Worm (Caenorhabditis elegans) whole organism, young adult: Measurements from ENCODE around the gene Y62H9A.16.

Source experiments
- F22D6.2 ChIP-seq: sonication (generic microtip); optimal IDR thresholded peaks from 2 replicates; lab custom pipeline; 2016; ENCODE audit warnings: mild to moderate bottlenecking, missing genetic modification characterization, missing compliant biosample characterization
- F39B2.1 ChIP-seq: fragments of 200-800 bp; sonication (Bioruptor generic); IDR thresholded peaks from 2 replicates; pipeline ENCODE4 v1.3.6; 2022; ENCODE audit warnings: missing genetic modification reagents, missing genetic modification characterization, missing compliant biosample characterization
- F52B5.7 ChIP-seq: sonication (generic microtip); optimal IDR thresholded peaks from 2 replicates; lab custom pipeline; 2016; ENCODE audit warnings: mild to moderate bottlenecking, missing genetic modification characterization, missing compliant biosample characterization
- F55B11.4 ChIP-seq: sonication (generic microtip); optimal IDR thresholded peaks from 2 replicates; lab custom pipeline; 2016; ENCODE audit warnings: missing compliant biosample characterization, missing genetic modification characterization, borderline replicate concordance; ENCODE audit not compliant: insufficient read depth
- F57C9.4 ChIP-seq: sonication (generic microtip); optimal IDR thresholded peaks from 2 replicates; lab custom pipeline; 2017; ENCODE audit warnings: mild to moderate bottlenecking, missing genetic modification characterization, missing compliant biosample characterization
- K11D2.4 ChIP-seq: fragments of 200-800 bp; sonication (Bioruptor generic); IDR thresholded peaks from 2 replicates; pipeline ENCODE4 v1.3.6; 2022; ENCODE audit warnings: missing genetic modification reagents, missing genetic modification characterization, missing compliant biosample characterization
- T07F8.4 ChIP-seq: sonication (generic microtip); optimal IDR thresholded peaks from 2 replicates; lab custom pipeline; 2016; ENCODE audit warnings: mild to moderate bottlenecking, missing genetic modification characterization, moderate library complexity, missing compliant biosample characterization
- Y53F4B.3 ChIP-seq: fragments of 200-800 bp; sonication (Bioruptor generic); IDR thresholded peaks from 2 replicates; pipeline ENCODE4 v1.3.6; 2022; ENCODE audit warnings: missing genetic modification reagents, missing genetic modification characterization, missing compliant biosample characterization
- Y67H2A.10 ChIP-seq: fragments of 200-800 bp; sonication (Bioruptor generic); conservative IDR thresholded peaks from 2 replicates; pipeline ENCODE4 v1.3.6; 2022; ENCODE audit warnings: missing genetic modification reagents, missing genetic modification characterization, missing compliant biosample characterization
- Y79H2A.3 ChIP-seq: fragments of 200-800 bp; sonication (Bioruptor generic); conservative IDR thresholded peaks from 2 replicates; pipeline ENCODE4 v1.3.6; 2022; ENCODE audit warnings: missing genetic modification reagents, missing genetic modification characterization, missing compliant biosample characterization
- Y95B8A.8 ChIP-seq: fragments of 200-800 bp; sonication (Bioruptor generic); IDR thresholded peaks from 2 replicates; pipeline ENCODE4 v1.3.6; 2022; ENCODE audit warnings: missing genetic modification reagents, missing genetic modification characterization, missing compliant biosample characterization
- attf-6 ChIP-seq: fragments of 200-800 bp; sonication (Bioruptor generic); IDR thresholded peaks from 2 replicates; pipeline ENCODE4 v1.3.6; 2022; ENCODE audit warnings: missing genetic modification reagents, missing genetic modification characterization, missing compliant biosample characterization
- bed-1 ChIP-seq: fragments of 200-800 bp; sonication (Bioruptor generic); IDR thresholded peaks from 2 replicates; pipeline ENCODE4 v1.3.6; 2022; ENCODE audit warnings: missing genetic modification reagents, missing genetic modification characterization, missing compliant biosample characterization
- bed-2 ChIP-seq: fragments of 200-800 bp; sonication (Bioruptor generic); IDR thresholded peaks from 2 replicates; pipeline ENCODE4 v1.3.6; 2022; ENCODE audit warnings: missing genetic modification reagents, missing genetic modification characterization, missing compliant biosample characterization
- ccch-3 ChIP-seq: fragments of 200-800 bp; sonication (Bioruptor generic); optimal IDR thresholded peaks from 2 replicates; lab custom pipeline; 2018; ENCODE audit warnings: mild to moderate bottlenecking, missing genetic modification characterization, missing compliant biosample characterization
- ceh-100 ChIP-seq: fragments of 200-800 bp; sonication (Bioruptor generic); IDR thresholded peaks from 2 replicates; pipeline ENCODE4 v1.3.6; 2022; ENCODE audit warnings: missing genetic modification reagents, missing genetic modification characterization, missing compliant biosample characterization
- ceh-27 ChIP-seq: fragments of 200-800 bp; sonication (Bioruptor generic); optimal IDR thresholded peaks from 2 replicates; lab custom pipeline; 2018; ENCODE audit warnings: mild to moderate bottlenecking, missing genetic modification characterization, moderate library complexity, missing compliant biosample characterization
- ceh-91 ChIP-seq: fragments of 200-800 bp; sonication (Bioruptor generic); IDR thresholded peaks from 2 replicates; pipeline ENCODE4 v1.3.6; 2022; ENCODE audit warnings: missing genetic modification reagents, missing genetic modification characterization, missing compliant biosample characterization
- die-1 ChIP-seq: sonication (generic microtip); optimal IDR thresholded peaks from 2 replicates; lab custom pipeline; 2016; ENCODE audit warnings: missing genotype, mild to moderate bottlenecking, missing genetic modification characterization, missing compliant biosample characterization
- dox-1 ChIP-seq: fragments of 200-800 bp; sonication (Bioruptor generic); IDR thresholded peaks from 2 replicates; pipeline ENCODE4 v1.3.6; 2022; ENCODE audit warnings: missing genetic modification reagents, missing genetic modification characterization, missing compliant biosample characterization
- efl-1 ChIP-seq: fragments of 150-350 bp; optimal IDR thresholded peaks from 2 replicates; lab custom pipeline; 2014; ENCODE audit warnings: missing biosample characterization, missing genetic modification reagents, missing genetic modification characterization
- egl-18 ChIP-seq: fragments of 200-800 bp; sonication (Bioruptor generic); IDR thresholded peaks from 2 replicates; pipeline ENCODE4 v1.3.6; 2022; ENCODE audit warnings: missing genetic modification reagents, missing genetic modification characterization, missing compliant biosample characterization
- ets-4 ChIP-seq: fragments of 200-800 bp; sonication (Bioruptor generic); optimal IDR thresholded peaks from 2 replicates; lab custom pipeline; 2018; ENCODE audit warnings: mild to moderate bottlenecking, missing genetic modification characterization, missing compliant biosample characterization
- fkh-3 ChIP-seq: sonication (generic microtip); optimal IDR thresholded peaks from 2 replicates; lab custom pipeline; 2016; ENCODE audit warnings: mild to moderate bottlenecking, missing genetic modification characterization, missing compliant biosample characterization
- hlh-12 ChIP-seq: sonication (generic microtip); optimal IDR thresholded peaks from 2 replicates; lab custom pipeline; 2016; ENCODE audit warnings: missing genetic modification characterization, missing compliant biosample characterization
- let-526 ChIP-seq: fragments of 200-800 bp; sonication (Bioruptor generic); IDR thresholded peaks from 2 replicates; pipeline ENCODE4 v1.3.6; 2022; ENCODE audit warnings: missing genetic modification reagents, missing genetic modification characterization, missing compliant biosample characterization
- let-607 ChIP-seq, 2 experiments: fragments of 200-800 bp in 1 of 2; sonication (Bioruptor generic) in 1 of 2; sonication (generic microtip) in 1 of 2; optimal IDR thresholded peaks; 2 replicates each; lab custom pipeline; 2016 to 2018; ENCODE audit warnings: mild to moderate bottlenecking in 2 of 2, missing compliant biosample characterization in 2 of 2, missing genetic modification characterization in 2 of 2, moderate library complexity in 2 of 2, missing genotype in 1 of 2
- lin-35 ChIP-seq, 3 experiments: fragments of 150-350 bp in 2 of 3; sonication (generic microtip) in 1 of 3; optimal IDR thresholded peaks; 2 replicates each; lab custom pipeline; 2014 to 2018; ENCODE audit warnings: missing biosample characterization in 3 of 3, missing genetic modification characterization in 3 of 3, missing genetic modification reagents in 3 of 3
- lin-54 ChIP-seq: fragments of 200-800 bp; sonication (Bioruptor generic); optimal IDR thresholded peaks from 2 replicates; lab custom pipeline; 2018; ENCODE audit warnings: mild to moderate bottlenecking, missing genetic modification characterization, missing compliant biosample characterization
- lsy-27 ChIP-seq: sonication (generic microtip); optimal IDR thresholded peaks from 2 replicates; lab custom pipeline; 2017; ENCODE audit warnings: missing genetic modification characterization, mild to moderate bottlenecking, missing compliant biosample characterization, antibody characterized with exemption, missing genotype, borderline replicate concordance; ENCODE audit not compliant: insufficient read depth
- madf-3 ChIP-seq: fragments of 200-800 bp; sonication (Bioruptor generic); IDR thresholded peaks from 2 replicates; pipeline ENCODE4 v1.3.6; 2022; ENCODE audit warnings: missing genetic modification reagents, missing genetic modification characterization, missing compliant biosample characterization
- mel-28 ChIP-seq: sonication (generic microtip); optimal IDR thresholded peaks from 2 replicates; lab custom pipeline; 2016; ENCODE audit warnings: borderline replicate concordance, mild to moderate bottlenecking, missing genetic modification characterization, missing compliant biosample characterization
- mes-4 ChIP-seq: sonication (generic microtip); optimal IDR thresholded peaks from 2 replicates; lab custom pipeline; 2016; ENCODE audit warnings: missing genotype, missing genetic modification characterization, missing compliant biosample characterization
- nfya-2 ChIP-seq: fragments of 200-800 bp; sonication (Bioruptor generic); IDR thresholded peaks from 2 replicates; pipeline ENCODE4 v1.3.6; 2022; ENCODE audit warnings: missing genetic modification reagents, missing genetic modification characterization, missing compliant biosample characterization
- pha-4 ChIP-seq: fragments of 150-350 bp; sonication (generic microtip); optimal IDR thresholded peaks from 2 replicates; lab custom pipeline; 2014; ENCODE audit warnings: missing biosample characterization, missing genetic modification reagents, missing genetic modification characterization
- rec-8 ChIP-seq, 2 experiments: sonication (generic microtip); optimal IDR thresholded peaks; 2 replicates each; lab custom pipeline; 2016; ENCODE audit warnings: mild to moderate bottlenecking in 2 of 2, missing genetic modification characterization in 2 of 2, missing genetic modification reagents in 2 of 2, missing genotype in 2 of 2, missing biosample characterization in 1 of 2, missing compliant biosample characterization in 1 of 2, moderate library complexity in 1 of 2
- repo-1 ChIP-seq: sonication (generic microtip); optimal IDR thresholded peaks from 2 replicates; lab custom pipeline; 2017; ENCODE audit warnings: mild to moderate bottlenecking, missing genetic modification characterization, missing compliant biosample characterization
- rpc-1 ChIP-seq, 2 experiments: fragments of 150-350 bp in 1 of 2; sonication (generic microtip) in 1 of 2; optimal IDR thresholded peaks; 2 replicates each; lab custom pipeline; 2014 to 2018; ENCODE audit warnings: missing biosample characterization in 1 of 2, missing genetic modification characterization in 1 of 2, missing genetic modification reagents in 1 of 2, missing genotype in 1 of 2
- sea-2 ChIP-seq: fragments of 200-800 bp; sonication (Bioruptor generic); IDR thresholded peaks from 2 replicates; pipeline ENCODE4 v1.3.6; 2022; ENCODE audit warnings: missing genetic modification characterization, missing compliant biosample characterization
- snpc-3.4 ChIP-seq: sonication (generic microtip); optimal IDR thresholded peaks from 2 replicates; lab custom pipeline; 2017; ENCODE audit warnings: missing genetic modification characterization, mild to moderate bottlenecking, missing compliant biosample characterization, antibody characterized with exemption, moderate library complexity, missing genotype, missing genetic modification reagents
- tbp1 ChIP-seq: fragments of 200-800 bp; sonication (Bioruptor generic); optimal IDR thresholded peaks from 2 replicates; lab custom pipeline; 2018; ENCODE audit warnings: mild to moderate bottlenecking, missing genetic modification characterization, missing compliant biosample characterization
- tlf-1 ChIP-seq: fragments of 200-800 bp; sonication (Bioruptor generic); optimal IDR thresholded peaks from 2 replicates; lab custom pipeline; 2018; ENCODE audit warnings: mild to moderate bottlenecking, missing genetic modification characterization, missing compliant biosample characterization
- zfh-2 ChIP-seq: fragments of 200-800 bp; sonication (Bioruptor generic); conservative IDR thresholded peaks from 2 replicates; pipeline ENCODE4 v1.3.6; 2022; ENCODE audit warnings: missing genetic modification reagents, missing genetic modification characterization, missing compliant biosample characterization
- ztf-28 ChIP-seq: fragments of 200-800 bp; sonication (Bioruptor generic); IDR thresholded peaks from 2 replicates; pipeline ENCODE4 v1.3.6; 2022; ENCODE audit warnings: missing genetic modification reagents, missing genetic modification characterization, missing compliant biosample characterization

The Y62H9A.16 gene

ce11 chrX:11934933-11935332 is 16.8 kb downstream of the Y62H9A.16 start (continued):
- TF ChIP-seq hlh-12 (tag; lab: Kevin White, UChicago) (no peak), sea-2 (GFP tag; lab: Robert Waterston, UW) (0 out of 2 replicates have a peak, but pooled peaks have one; percentile 12), lin-35 (GFP tag; optimal IDR thresholded peaks at IDR 0.05; lab: Kevin White, UChicago) (no peak), efl-1 (GFP tag; lab: Kevin White, UChicago) (no peak), tlf-1 (GFP tag; lab: Kevin White, UChicago) (no peak), repo-1 (tag; lab: Kevin White, UChicago) (peak; percentile 5), lin-54 (GFP tag; lab: Kevin White, UChicago) (peak; percentile 50)

ce11 chrX:11937343-11937935 is 19.3 kb downstream of the Y62H9A.16 start:
- no peak for TF ChIP-seq Y79H2A.3 (GFP tag; lab: Robert Waterston, UW)
- TF ChIP-seq K11D2.4: peak; percentile 98
- peak; percentile 93 for TF ChIP-seq ets-4
- peak; percentile 28 for TF ChIP-seq F57C9.4 (tag; lab: Kevin White, UChicago)
- peak; percentile 93 for TF ChIP-seq F52B5.7 (tag; lab: Kevin White, UChicago)
- TF ChIP-seq snpc-3.4 (tag; lab: Kevin White, UChicago): no peak
- peak; percentile 72; the same call in 1 of the 2 replicates for TF ChIP-seq Y95B8A.8 (GFP tag; lab: Robert Waterston, UW)
- TF ChIP-seq let-607 (tag; optimal IDR thresholded peaks at IDR 0.05; lab: Kevin White, UChicago): peak; percentile 55 to 93
- TF ChIP-seq attf-6 (GFP tag; lab: Robert Waterston, UW): no peak
- TF ChIP-seq pha-4 (tag; lab: Kevin White, UChicago): peak; percentile 96
- TF ChIP-seq F39B2.1 (GFP tag; lab: Robert Waterston, UW): no peak
- TF ChIP-seq ccch-3 (GFP tag; lab: Kevin White, UChicago): peak; percentile 83
- peak; percentile 99 for TF ChIP-seq tlf-1 (GFP tag; lab: Kevin White, UChicago)
- TF ChIP-seq T07F8.4 (tag; lab: Kevin White, UChicago): peak; percentile 80
- TF ChIP-seq ceh-91 (GFP tag; lab: Robert Waterston, UW): peak; percentile 18; the same call in 1 of the 2 replicates
- TF ChIP-seq ceh-27 (GFP tag; lab: Kevin White, UChicago): peak; percentile 99
- no peak for TF ChIP-seq bed-2 (GFP tag; lab: Robert Waterston, UW)
- peak; percentile 6 to 26 for TF ChIP-seq rec-8 (tag; optimal IDR thresholded peaks at IDR 0.05; lab: Kevin White, UChicago)
- peak; percentile 95 for TF ChIP-seq egl-18 (GFP tag; lab: Robert Waterston, UW)
- peak; percentile 70; the same call in 1 of the 2 replicates for TF ChIP-seq ceh-100 (GFP tag; lab: Robert Waterston, UW)
- peak; percentile 98 for TF ChIP-seq dox-1 (GFP tag; lab: Robert Waterston, UW)
- TF ChIP-seq bed-1 (GFP tag; lab: Robert Waterston, UW): peak; percentile 90; the same call in 1 of the 2 replicates
- peak; percentile 75 for TF ChIP-seq madf-3 (GFP tag; lab: Robert Waterston, UW)
- TF ChIP-seq zfh-2: no peak
- TF ChIP-seq mel-28 (tag; lab: Kevin White, UChicago): peak; percentile 81
- no peak for TF ChIP-seq nfya-2 (GFP tag; lab: Robert Waterston, UW)
- no peak for TF ChIP-seq F55B11.4 (tag; lab: Kevin White, UChicago)
- peak in 2 of 3 experiments; percentile 89 to 98 for TF ChIP-seq lin-35 (GFP tag; optimal IDR thresholded peaks at IDR 0.05; lab: Kevin White, UChicago)
- TF ChIP-seq Y67H2A.10: no peak; the same call in 1 of the 2 replicates
- peak; percentile 78; the same call in 1 of the 2 replicates for TF ChIP-seq let-526 (GFP tag; lab: Robert Waterston, UW)
- peak; percentile 50 for TF ChIP-seq fkh-3 (tag; lab: Kevin White, UChicago)
- no peak for TF ChIP-seq mes-4 (tag; lab: Kevin White, UChicago)
- TF ChIP-seq rpc-1 (optimal IDR thresholded peaks at IDR 0.05; lab: Kevin White, UChicago): peak; percentile 17
- TF ChIP-seq rpc-1 (tag; optimal IDR thresholded peaks at IDR 0.05; lab: Kevin White, UChicago): no peak
- TF ChIP-seq tbp1: peak; percentile 80
- TF ChIP-seq ztf-28 (GFP tag; lab: Robert Waterston, UW): no peak
- no peak for TF ChIP-seq lsy-27 (tag; lab: Kevin White, UChicago)
- peak; percentile 45 for TF ChIP-seq die-1
- TF ChIP-seq F22D6.2 (tag; lab: Kevin White, UChicago): peak; percentile 95
- TF ChIP-seq lin-54 (GFP tag; lab: Kevin White, UChicago): peak; percentile 92
- TF ChIP-seq Y53F4B.3 (GFP tag; lab: Robert Waterston, UW): no peak
